Fruit fly (Drosophila melanogaster) S2 (cell line): Measurements from ENCODE around the gene mthl6.

Source experiments
- CG8478 ChIP-seq: fragments of >200 bp; optimal IDR thresholded peaks from 2 replicates; lab custom pipeline; 2018
- CTCF ChIP-seq, 2 experiments: fragments of >200 bp; optimal IDR thresholded peaks; 2 replicates each; lab custom pipeline; 2018

DNA sequence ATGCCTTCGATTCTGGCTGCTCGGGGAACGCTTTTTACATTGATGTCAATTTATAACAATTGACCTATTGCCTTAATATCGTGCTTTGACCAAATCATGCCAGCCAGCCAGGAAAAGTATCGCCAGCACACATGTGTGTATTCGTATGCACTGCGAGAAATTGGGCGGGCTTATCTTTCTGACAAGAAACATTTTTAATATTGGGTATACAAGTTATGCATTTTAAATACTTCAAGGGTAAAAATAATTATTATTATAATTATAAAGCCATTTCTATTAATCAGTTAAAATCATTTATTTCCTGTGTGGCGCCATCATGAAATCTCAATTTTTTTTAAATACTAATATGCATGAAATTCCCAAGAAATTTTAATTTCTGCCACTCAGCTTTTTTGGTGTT lies 36.1 kb downstream of the mthl6 start:
- TF ChIP-seq CTCF (optimal IDR thresholded peaks at IDR 0.05; lab: Kevin White, UChicago) (no peak), CG8478 (lab: Kevin White, UChicago) (no peak)
